Fruit fly (Drosophila melanogaster) S2 (cell line): ENCODE results near the gene CG10802.

Source experiments
- CG8478 ChIP-seq: fragments of >200 bp; optimal IDR thresholded peaks from 2 replicates; lab custom pipeline; 2018
- CTCF ChIP-seq, 2 experiments: fragments of >200 bp; optimal IDR thresholded peaks; 2 replicates each; lab custom pipeline; 2018

CG10802 gene

dm6 chrX:3482119-3483014 is at the start of gene CG10802, which contains the start of gene CG10804:
Gene CG10802 (plus strand): TSS chrX:3482965.
Gene CG10804 (minus strand): TSS chrX:3482322.
- TF ChIP-seq CG8478 = no peak
- TF ChIP-seq CTCF (optimal IDR thresholded peaks at IDR 0.05; lab: Kevin White, UChicago) = no peak

- TF ChIP-seq CG8478 (no peak), CTCF (optimal IDR thresholded peaks at IDR 0.05; lab: Kevin White, UChicago) (no peak)
Observed at dm6 chrX:3433646-3434097, 49.1 kb upstream of the CG10802 start.

dm6 chrX:3435707-3436106 is 47.1 kb upstream of the CG10802 start, which contains the start of gene CG14269:
Gene CG14269 (minus strand): TSS chrX:3435807.
- TF ChIP-seq CTCF (optimal IDR thresholded peaks at IDR 0.05; lab: Kevin White, UChicago) = no peak
- no peak for TF ChIP-seq CG8478

dm6 chrX:3436183-3436582 is 46.6 kb upstream of the CG10802 start:
- no peak for TF ChIP-seq CTCF (optimal IDR thresholded peaks at IDR 0.05; lab: Kevin White, UChicago)
- TF ChIP-seq CG8478 = no peak

dm6 chrX:3437493-3437892 is 45.3 kb upstream of the CG10802 start:
- no peak for TF ChIP-seq CTCF (optimal IDR thresholded peaks at IDR 0.05; lab: Kevin White, UChicago)
- no peak for TF ChIP-seq CG8478

- no peak for TF ChIP-seq CG8478
- TF ChIP-seq CTCF (optimal IDR thresholded peaks at IDR 0.05; lab: Kevin White, UChicago) = no peak
Observed at dm6 chrX:3440506-3440905, 42.3 kb upstream of the CG10802 start.

- TF ChIP-seq CG8478 = no peak
- no peak for TF ChIP-seq CTCF (optimal IDR thresholded peaks at IDR 0.05; lab: Kevin White, UChicago)
Observed at dm6 chrX:3442543-3443207, 40.1 kb upstream of the CG10802 start.

- TF ChIP-seq CG8478 (no peak), CTCF (optimal IDR thresholded peaks at IDR 0.05; lab: Kevin White, UChicago) (no peak)
Observed at dm6 chrX:3443902-3444301, 38.9 kb upstream of the CG10802 start.

dm6 chrX:3444800-3445199 is 38.0 kb upstream of the CG10802 start:
- TF ChIP-seq CTCF (optimal IDR thresholded peaks at IDR 0.05; lab: Kevin White, UChicago) (no peak), CG8478 (no peak)

- TF ChIP-seq CTCF (optimal IDR thresholded peaks at IDR 0.05; lab: Kevin White, UChicago) (no peak), CG8478 (no peak)
Observed at dm6 chrX:3446157-3446556, 36.6 kb upstream of the CG10802 start.

- TF ChIP-seq CG8478 = no peak
- TF ChIP-seq CTCF (optimal IDR thresholded peaks at IDR 0.05; lab: Kevin White, UChicago) = no peak
Observed at dm6 chrX:3446650-3447049, 36.1 kb upstream of the CG10802 start.

- TF ChIP-seq CTCF (optimal IDR thresholded peaks at IDR 0.05; lab: Kevin White, UChicago) (no peak), CG8478 (no peak)
Observed at dm6 chrX:3447718-3448523, 34.8 kb upstream of the CG10802 start.

- TF ChIP-seq CTCF (optimal IDR thresholded peaks at IDR 0.05; lab: Kevin White, UChicago) (no peak), CG8478 (no peak)
Observed at dm6 chrX:3448893-3449394, 33.8 kb upstream of the CG10802 start, which contains the start of gene CG12535. Gene CG12535 (minus strand): TSS chrX:3448943.

- TF ChIP-seq CTCF (optimal IDR thresholded peaks at IDR 0.05; lab: Kevin White, UChicago) (no peak), CG8478 (no peak)
Observed at dm6 chrX:3451250-3451786, 31.4 kb upstream of the CG10802 start.

dm6 chrX:3451916-3452315 is 30.8 kb upstream of the CG10802 start:
- TF ChIP-seq CG8478 (no peak), CTCF (optimal IDR thresholded peaks at IDR 0.05; lab: Kevin White, UChicago) (no peak)
